Worm (Caenorhabditis elegans) whole organism, young adult: ENCODE data around the gene ZK666.11.

Source experiments
- B0019.2 ChIP-seq: fragments of 200-800 bp; sonication (Bioruptor generic); conservative IDR thresholded peaks from 2 replicates; pipeline ENCODE4 v1.3.6; 2022; ENCODE audit warnings: missing genetic modification reagents, missing genetic modification characterization, missing compliant biosample characterization
- F39B2.1 ChIP-seq: fragments of 200-800 bp; sonication (Bioruptor generic); IDR thresholded peaks from 2 replicates; pipeline ENCODE4 v1.3.6; 2022; ENCODE audit warnings: missing genetic modification reagents, missing genetic modification characterization, missing compliant biosample characterization
- Y56A3A.18 ChIP-seq: fragments of 200-800 bp; sonication (Bioruptor generic); IDR thresholded peaks from 2 replicates; pipeline ENCODE4 v1.3.6; 2022; ENCODE audit warnings: missing genetic modification reagents, missing genetic modification characterization, missing compliant biosample characterization
- bed-1 ChIP-seq: fragments of 200-800 bp; sonication (Bioruptor generic); IDR thresholded peaks from 2 replicates; pipeline ENCODE4 v1.3.6; 2022; ENCODE audit warnings: missing genetic modification reagents, missing genetic modification characterization, missing compliant biosample characterization
- ccch-3 ChIP-seq: fragments of 200-800 bp; sonication (Bioruptor generic); optimal IDR thresholded peaks from 2 replicates; lab custom pipeline; 2018; ENCODE audit warnings: mild to moderate bottlenecking, missing genetic modification characterization, missing compliant biosample characterization
- efl-1 ChIP-seq: fragments of 150-350 bp; optimal IDR thresholded peaks from 2 replicates; lab custom pipeline; 2014; ENCODE audit warnings: missing biosample characterization, missing genetic modification reagents, missing genetic modification characterization
- rcor-1 ChIP-seq: fragments of 200-800 bp; sonication (Bioruptor generic); IDR thresholded peaks from 2 replicates; pipeline ENCODE4 v1.3.6; 2022; ENCODE audit warnings: missing genetic modification reagents, missing genetic modification characterization, missing compliant biosample characterization
- unc-130 ChIP-seq: sonication (generic microtip); optimal IDR thresholded peaks from 2 replicates; lab custom pipeline; 2016; ENCODE audit warnings: missing genetic modification reagents, missing genetic modification characterization, missing compliant biosample characterization
- unc-62 ChIP-seq: fragments of 150-350 bp; optimal IDR thresholded peaks from 2 replicates; lab custom pipeline; 2014; ENCODE audit warnings: missing biosample characterization, missing genetic modification reagents, missing genetic modification characterization

ce11 chrII:10533985-10534384 lies 51.7 kb downstream of the ZK666.11 start:
- TF ChIP-seq B0019.2 (GFP tag; lab: Robert Waterston, UW) = no peak
- TF ChIP-seq bed-1 (GFP tag; lab: Robert Waterston, UW) = no peak
- TF ChIP-seq rcor-1 (GFP tag; lab: Robert Waterston, UW) = no peak
- TF ChIP-seq efl-1 (GFP tag; lab: Kevin White, UChicago) = no peak
- no peak for TF ChIP-seq unc-62
- no peak for TF ChIP-seq F39B2.1 (GFP tag; lab: Robert Waterston, UW)
- TF ChIP-seq Y56A3A.18 (GFP tag; lab: Robert Waterston, UW) = no peak
- TF ChIP-seq unc-130 (GFP tag; lab: Kevin White, UChicago) = no peak
- TF ChIP-seq ccch-3 (GFP tag; lab: Kevin White, UChicago) = no peak
